Worm (Caenorhabditis elegans) whole organism, L1 larva: ENCODE measurements around the gene nrsn-1.

Source experiments
- C34B4.2 ChIP-seq: sonication (generic microtip); optimal IDR thresholded peaks from 2 replicates; lab custom pipeline; 2017; ENCODE audit warnings: mild to moderate bottlenecking, missing genetic modification characterization, missing compliant biosample characterization
- F16B12.6 ChIP-seq: fragments of 150-350 bp; optimal IDR thresholded peaks from 2 replicates; lab custom pipeline; 2014; ENCODE audit warnings: missing biosample characterization, missing genetic modification characterization
- Y116A8C.19 ChIP-seq: sonication (generic microtip); optimal IDR thresholded peaks from 2 replicates; lab custom pipeline; 2016; ENCODE audit warnings: missing compliant biosample characterization, missing genetic modification characterization, borderline replicate concordance
- alr-1 ChIP-seq: fragments of 200-800 bp; sonication (Bioruptor generic); optimal IDR thresholded peaks from 2 replicates; lab custom pipeline; 2018; ENCODE audit warnings: borderline replicate concordance, mild to moderate bottlenecking, missing genetic modification characterization, missing compliant biosample characterization
- aly-2 ChIP-seq: fragments of 150-350 bp; optimal IDR thresholded peaks from 2 replicates; lab custom pipeline; 2014; ENCODE audit warnings: missing biosample characterization, missing genetic modification characterization
- blmp-1 ChIP-seq: fragments of 150-350 bp; optimal IDR thresholded peaks from 2 replicates; lab custom pipeline; 2014; ENCODE audit warnings: missing biosample characterization, missing genetic modification characterization
- ceh-63 ChIP-seq: fragments of 200-800 bp; sonication (Bioruptor generic); optimal IDR thresholded peaks from 2 replicates; lab custom pipeline; 2018; ENCODE audit warnings: mild to moderate bottlenecking, missing genetic modification characterization, missing compliant biosample characterization
- ceh-8 ChIP-seq: fragments of 200-800 bp; sonication (Bioruptor generic); optimal IDR thresholded peaks from 2 replicates; lab custom pipeline; 2018; ENCODE audit warnings: mild to moderate bottlenecking, missing genetic modification characterization, moderate library complexity, missing compliant biosample characterization
- ceh-82 ChIP-seq, 3 experiments: fragments of 150-350 bp in 1 of 3; sonication (generic microtip) in 2 of 3; optimal IDR thresholded peaks; 2 replicates each; lab custom pipeline; 2014 to 2017; ENCODE audit warnings: missing biosample characterization in 3 of 3, missing genetic modification characterization in 3 of 3
- ceh-88 ChIP-seq: fragments of 200-800 bp; sonication (Bioruptor generic); IDR thresholded peaks from 2 replicates; pipeline ENCODE4 v1.3.6; 2022; ENCODE audit warnings: missing genetic modification characterization, missing compliant biosample characterization
- dpl-1 ChIP-seq, 3 experiments: fragments of 150-350 bp in 2 of 3; sonication (generic microtip) in 1 of 3; optimal IDR thresholded peaks; 2 replicates each; lab custom pipeline; 2014 to 2017; ENCODE audit warnings: missing biosample characterization in 3 of 3, missing genetic modification characterization in 3 of 3, missing genetic modification reagents in 3 of 3
- dsc-1 ChIP-seq: sonication (generic microtip); optimal IDR thresholded peaks from 2 replicates; lab custom pipeline; 2016; ENCODE audit warnings: mild to moderate bottlenecking, missing genetic modification characterization, missing compliant biosample characterization
- efl-1 ChIP-seq, 4 experiments: fragments of 150-350 bp; optimal IDR thresholded peaks in 3 of 4; peaks in 1 of 4; 1 replicate in 1 of 4; 2 replicates in 3 of 4; lab custom pipeline; 2014; ENCODE audit warnings: missing biosample characterization in 2 of 4, missing genetic modification characterization in 2 of 4, missing genetic modification reagents in 2 of 4
- efl-3 ChIP-seq: fragments of 200-800 bp; sonication (Bioruptor generic); optimal IDR thresholded peaks from 2 replicates; lab custom pipeline; 2018; ENCODE audit warnings: mild to moderate bottlenecking, missing genetic modification characterization, missing compliant biosample characterization
- egl-27 ChIP-seq, 2 experiments: fragments of 150-350 bp in 1 of 2; sonication (generic microtip); optimal IDR thresholded peaks; 3 replicates each; lab custom pipeline; 2017 to 2018; ENCODE audit warnings: missing biosample characterization in 2 of 2, missing genetic modification characterization in 2 of 2, missing genetic modification reagents in 2 of 2
- elt-2 ChIP-seq: sonication (generic microtip); optimal IDR thresholded peaks from 2 replicates; lab custom pipeline; 2016; ENCODE audit warnings: missing genetic modification characterization, mild to moderate bottlenecking, inconsistent platforms, missing compliant biosample characterization, missing genetic modification reagents
- ets-5 ChIP-seq: fragments of 200-800 bp; sonication (Bioruptor generic); IDR thresholded peaks from 2 replicates; pipeline ENCODE4 v1.3.6; 2022; ENCODE audit warnings: missing genetic modification characterization, missing compliant biosample characterization
- fkh-4 ChIP-seq: sonication (generic microtip); optimal IDR thresholded peaks from 2 replicates; lab custom pipeline; 2016; ENCODE audit warnings: missing compliant biosample characterization, missing genetic modification characterization, borderline replicate concordance
- fkh-8 ChIP-seq: sonication (generic microtip); optimal IDR thresholded peaks from 2 replicates; lab custom pipeline; 2016; ENCODE audit warnings: mild to moderate bottlenecking, missing genetic modification characterization, missing compliant biosample characterization
- grh-1 ChIP-seq: fragments of 200-800 bp; sonication (Bioruptor generic); IDR thresholded peaks from 2 replicates; pipeline ENCODE4 v1.3.6; 2022; ENCODE audit warnings: missing genetic modification reagents, missing genetic modification characterization, missing compliant biosample characterization
- hlh-4 ChIP-seq: sonication (generic microtip); optimal IDR thresholded peaks from 2 replicates; lab custom pipeline; 2016; ENCODE audit warnings: mild to moderate bottlenecking, missing genetic modification characterization, missing compliant biosample characterization
- hpl-2 ChIP-seq: fragments of 150-350 bp; optimal IDR thresholded peaks from 2 replicates; lab custom pipeline; 2014; ENCODE audit warnings: missing biosample characterization, missing genetic modification reagents, missing genetic modification characterization
- irx-1 ChIP-seq: sonication (generic microtip); optimal IDR thresholded peaks from 2 replicates; lab custom pipeline; 2016; ENCODE audit warnings: missing genetic modification characterization, missing compliant biosample characterization
- lin-14 ChIP-seq: fragments of 200-800 bp; sonication (Bioruptor generic); optimal IDR thresholded peaks from 2 replicates; lab custom pipeline; 2018; ENCODE audit warnings: mild to moderate bottlenecking, missing genetic modification characterization, moderate library complexity, missing compliant biosample characterization
- lin-35 ChIP-seq, 2 experiments: fragments of 150-350 bp; optimal IDR thresholded peaks; 2 replicates each; lab custom pipeline; 2014; ENCODE audit warnings: missing biosample characterization in 2 of 2, missing genetic modification characterization in 2 of 2, missing genetic modification reagents in 2 of 2
- lin-39 ChIP-seq: fragments of 150-350 bp; optimal IDR thresholded peaks from 2 replicates; lab custom pipeline; 2014; ENCODE audit warnings: missing biosample characterization, missing genetic modification reagents, missing genetic modification characterization
- lsy-2 ChIP-seq, 2 experiments: fragments of 150-350 bp; optimal IDR thresholded peaks; 2 replicates each; lab custom pipeline; 2014; ENCODE audit warnings: missing biosample characterization in 2 of 2, missing genetic modification characterization in 2 of 2
- mdl-1 ChIP-seq, 2 experiments: fragments of 150-350 bp; optimal IDR thresholded peaks; 2 replicates each; lab custom pipeline; 2014 to 2017; ENCODE audit warnings: missing biosample characterization in 2 of 2, missing genetic modification characterization in 2 of 2, inconsistent platforms in 1 of 2
- mef-2 ChIP-seq: fragments of 150-350 bp; optimal IDR thresholded peaks from 2 replicates; lab custom pipeline; 2014; ENCODE audit warnings: missing biosample characterization, missing genetic modification characterization
- mep-1 ChIP-seq: fragments of 150-350 bp; optimal IDR thresholded peaks from 2 replicates; lab custom pipeline; 2014; ENCODE audit warnings: missing biosample characterization, missing genetic modification characterization
- nhr-11 ChIP-seq: fragments of 150-350 bp; optimal IDR thresholded peaks from 2 replicates; lab custom pipeline; 2014; ENCODE audit warnings: missing biosample characterization, missing genetic modification characterization
- nhr-20 ChIP-seq: sonication (generic microtip); optimal IDR thresholded peaks from 2 replicates; lab custom pipeline; 2016; ENCODE audit warnings: mild to moderate bottlenecking, missing genetic modification characterization, missing compliant biosample characterization
- nhr-47 ChIP-seq: sonication (generic microtip); optimal IDR thresholded peaks from 2 replicates; lab custom pipeline; 2016; ENCODE audit warnings: mild to moderate bottlenecking, missing genetic modification characterization, moderate library complexity, missing compliant biosample characterization
- nhr-76 ChIP-seq: sonication (generic microtip); optimal IDR thresholded peaks from 2 replicates; lab custom pipeline; 2017; ENCODE audit warnings: missing biosample characterization, missing genetic modification characterization
- nhr-85 ChIP-seq: sonication (generic microtip); peaks from one replicate; lab custom pipeline; 2016; ENCODE audit warnings: missing genetic modification characterization, inconsistent platforms, missing compliant biosample characterization
- pag-3 ChIP-seq: sonication (generic microtip); optimal IDR thresholded peaks from 2 replicates; lab custom pipeline; 2017; ENCODE audit warnings: missing genetic modification characterization, mild to moderate bottlenecking, missing compliant biosample characterization, antibody characterized with exemption, borderline replicate concordance; ENCODE audit not compliant: insufficient read depth
- pqm-1 ChIP-seq: sonication (generic microtip); optimal IDR thresholded peaks from 3 replicates; lab custom pipeline; 2017; ENCODE audit warnings: missing biosample characterization, missing genetic modification characterization
- rnt-1 ChIP-seq: sonication (generic microtip); optimal IDR thresholded peaks from 2 replicates; lab custom pipeline; 2016; ENCODE audit warnings: mild to moderate bottlenecking, missing genetic modification characterization, moderate library complexity, missing compliant biosample characterization
- skn-1 ChIP-seq: fragments of 150-350 bp; optimal IDR thresholded peaks from 2 replicates; lab custom pipeline; 2014; ENCODE audit warnings: missing biosample characterization, missing genetic modification characterization
- snpc-4 ChIP-seq: fragments of 150-350 bp; optimal IDR thresholded peaks from 2 replicates; lab custom pipeline; 2014; ENCODE audit warnings: missing biosample characterization, missing genetic modification characterization
- snu-23 ChIP-seq: sonication (generic microtip); optimal IDR thresholded peaks from 2 replicates; lab custom pipeline; 2016; ENCODE audit warnings: missing genetic modification characterization, missing compliant biosample characterization
- swsn-7 ChIP-seq: sonication (generic microtip); optimal IDR thresholded peaks from 2 replicates; lab custom pipeline; 2016; ENCODE audit warnings: missing genetic modification characterization, missing compliant biosample characterization
- tbx-2 ChIP-seq: sonication (generic microtip); optimal IDR thresholded peaks from 2 replicates; lab custom pipeline; 2016; ENCODE audit warnings: missing genetic modification characterization, missing compliant biosample characterization
- unc-130 ChIP-seq: fragments of 150-350 bp; optimal IDR thresholded peaks from 2 replicates; lab custom pipeline; 2017; ENCODE audit warnings: missing biosample characterization, missing genetic modification characterization, inconsistent platforms
- unc-86 ChIP-seq: sonication (generic microtip); optimal IDR thresholded peaks from 2 replicates; lab custom pipeline; 2016; ENCODE audit warnings: missing genetic modification characterization, missing compliant biosample characterization
- unc-98 ChIP-seq: fragments of 200-800 bp; sonication (Bioruptor generic); IDR thresholded peaks from 2 replicates; pipeline ENCODE4 v1.3.6; 2022; ENCODE audit warnings: missing genetic modification characterization, missing compliant biosample characterization
- vab-15 ChIP-seq: sonication (generic microtip); optimal IDR thresholded peaks from 2 replicates; lab custom pipeline; 2017; ENCODE audit warnings: missing genotype, mild to moderate bottlenecking, missing genetic modification characterization, missing compliant biosample characterization
- xbp-1 ChIP-seq: sonication (generic microtip); optimal IDR thresholded peaks from 2 replicates; lab custom pipeline; 2016; ENCODE audit warnings: missing genetic modification characterization, missing compliant biosample characterization
- zag-1 ChIP-seq: fragments of 150-350 bp; optimal IDR thresholded peaks from 2 replicates; lab custom pipeline; 2014; ENCODE audit warnings: missing biosample characterization, missing genetic modification characterization

nrsn-1 gene

DNA sequence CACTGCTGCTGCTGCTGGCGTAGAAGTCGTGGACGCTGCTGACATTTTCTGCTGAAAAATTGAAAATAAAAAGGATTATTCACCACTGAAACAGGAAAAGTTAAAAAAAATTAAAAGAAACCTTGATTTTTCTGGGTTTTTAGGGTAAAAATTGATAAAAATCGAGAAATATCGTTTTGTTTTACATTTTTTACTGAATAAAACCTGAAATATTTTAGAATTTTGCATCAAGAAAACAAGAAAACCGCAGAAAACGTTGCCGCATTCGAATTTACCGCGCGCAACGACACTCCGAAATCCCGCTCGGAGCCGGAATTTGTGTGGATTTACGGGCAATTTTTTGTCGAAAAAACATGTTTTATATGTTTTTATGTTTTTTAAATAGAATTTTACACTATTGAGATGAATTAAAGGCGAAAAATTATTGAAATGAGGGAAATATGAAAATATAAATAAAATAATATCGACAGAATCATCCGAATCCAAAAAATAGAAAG lies 43.7 kb upstream of the nrsn-1 start, which contains the start of gene chk-1 (continued):
- TF ChIP-seq pag-3 (tag; lab: Kevin White, UChicago) (no peak), rnt-1 (peak; percentile 82), ceh-88 (GFP tag; lab: Robert Waterston, UW) (no peak), egl-27 (tag; optimal IDR thresholded peaks at IDR 0.05; lab: Kevin White, UChicago) (no peak), fkh-8 (tag; lab: Kevin White, UChicago) (peak; percentile 69), unc-98 (no peak), Y116A8C.19 (tag; lab: Kevin White, UChicago) (no peak), efl-3 (no peak)
- TF ChIP-seq, all 84 proteins: peak for 43

DNA sequence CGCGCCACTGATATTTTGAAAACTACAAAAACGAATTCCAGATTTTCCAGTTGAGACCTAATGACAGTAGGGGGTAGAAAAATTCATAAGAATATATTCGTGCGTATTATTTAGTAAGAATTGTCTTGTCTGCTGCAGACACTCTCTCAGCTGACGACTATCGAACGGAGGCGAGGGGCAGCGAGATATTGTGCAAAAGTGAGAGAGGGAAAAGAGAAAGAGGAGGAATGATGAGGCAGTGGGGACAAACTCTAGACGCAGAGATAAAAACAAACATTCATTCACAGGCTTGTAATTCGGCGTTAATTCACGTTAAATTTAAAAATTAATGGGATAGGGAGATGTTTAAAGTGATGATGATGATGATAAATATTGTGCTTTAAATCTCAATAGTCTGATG lies 41.1 kb upstream of the nrsn-1 start, which contains the start of gene gid-7:
Gene gid-7, minus strand, starts transcription at position 188 of the 400 bp plus-strand sequence.
- TF ChIP-seq unc-86 (tag; lab: Kevin White, UChicago) (peak; percentile 33), nhr-85 (tag; lab: Kevin White, UChicago) (peak; percentile 66), snpc-4 (no peak), xbp-1 (peak; percentile 35), ceh-63 (GFP tag; lab: Kevin White, UChicago) (no peak), nhr-20 (peak; percentile 59), elt-2 (tag; lab: Kevin White, UChicago) (no peak), dpl-1 (GFP tag; optimal IDR thresholded peaks at IDR 0.05; lab: Kevin White, UChicago) (peak; percentile 28 to 61 (median 60)), tbx-2 (tag; lab: Kevin White, UChicago) (peak; percentile 39), alr-1 (tag; lab: Kevin White, UChicago) (no peak), ceh-82 (tag; optimal IDR thresholded peaks at IDR 0.05; lab: Kevin White, UChicago) (no peak), ets-5 (no peak), swsn-7 (tag; lab: Kevin White, UChicago) (peak; percentile 54), unc-130 (no peak), mdl-1 (tag; optimal IDR thresholded peaks at IDR 0.05; lab: Kevin White, UChicago) (peak in 1 of 2 experiments; percentile 39), F16B12.6 (tag; lab: Kevin White, UChicago) (no peak), lsy-2 (tag; optimal IDR thresholded peaks at IDR 0.05; lab: Kevin White, UChicago) (peak; percentile 36 to 45), egl-27 (tag; optimal IDR thresholded peaks at IDR 0.05; lab: Kevin White, UChicago) (no peak), aly-2 (tag; lab: Kevin White, UChicago) (no peak), lin-39 (no peak), efl-3 (no peak), grh-1 (no peak), pqm-1 (tag; lab: Kevin White, UChicago) (no peak), C34B4.2 (no peak), irx-1 (peak; percentile 8), pag-3 (tag; lab: Kevin White, UChicago) (no peak), dsc-1 (peak; percentile 28), hpl-2 (no peak), lin-14 (GFP tag; lab: Kevin White, UChicago) (no peak), blmp-1 (tag; lab: Kevin White, UChicago) (no peak), nhr-11 (tag; lab: Kevin White, UChicago) (peak; percentile 4), snu-23 (GFP tag; lab: Kevin White, UChicago) (peak; percentile 67), nhr-76 (tag; lab: Kevin White, UChicago) (no peak), ceh-88 (GFP tag; lab: Robert Waterston, UW) (no peak), mep-1 (tag; lab: Kevin White, UChicago) (peak; percentile 66), ceh-8 (GFP tag; lab: Kevin White, UChicago) (no peak), zag-1 (tag; lab: Kevin White, UChicago) (no peak), lin-35 (GFP tag; optimal IDR thresholded peaks at IDR 0.05; lab: Kevin White, UChicago) (peak; percentile 56 to 61), efl-1 (optimal IDR thresholded peaks at IDR 0.05; lab: Kevin White, UChicago) (peak; percentile 75 to 79), efl-1 (GFP tag; optimal IDR thresholded peaks at IDR 0.05 in 1 of 2; lab: Kevin White, UChicago) (peak; percentile 67 to 96), skn-1 (tag; lab: Kevin White, UChicago) (peak; percentile 17), mef-2 (no peak), hlh-4 (tag; lab: Kevin White, UChicago) (no peak), fkh-4 (no peak), nhr-47 (tag; lab: Kevin White, UChicago) (peak; percentile 40), vab-15 (tag; lab: Kevin White, UChicago) (no peak)
